Fruit fly (Drosophila melanogaster) whole organism, embryonic: ENCODE results near the gene CG31650.

ENCODE experiments used
- ATbp ChIP-seq: fragments of 200-800 bp; sonication (Bioruptor generic); optimal IDR thresholded peaks from 2 replicates; lab custom pipeline; 2017; ENCODE audit warnings: missing biosample characterization, mild to moderate bottlenecking, missing genetic modification characterization, missing genetic modification reagents
- Bgb ChIP-seq: fragments of 200-800 bp; sonication (Bioruptor generic); IDR thresholded peaks from 2 replicates; pipeline ENCODE4 v1.3.6; 2022; ENCODE audit warnings: missing biosample characterization, missing genetic modification characterization; ENCODE audit not compliant: partially characterized antibody
- CG11695 ChIP-seq: fragments of 200-800 bp; sonication (Bioruptor generic); IDR thresholded peaks from 3 replicates; pipeline ENCODE4 v1.3.6; 2022; ENCODE audit warnings: missing biosample characterization, missing genetic modification characterization
- CG12299 ChIP-seq: fragments of 200-800 bp; sonication (Bioruptor generic); optimal IDR thresholded peaks from 2 replicates; lab custom pipeline; 2018; ENCODE audit warnings: missing biosample characterization, mild to moderate bottlenecking, missing genetic modification characterization
- CG14441 ChIP-seq: fragments of 200-800 bp; sonication (Bioruptor generic); IDR thresholded peaks from 2 replicates; pipeline ENCODE4 v1.3.6; 2022; ENCODE audit warnings: missing biosample characterization, missing genetic modification characterization
- CG1647 ChIP-seq: fragments of 200-800 bp; sonication (Bioruptor generic); optimal IDR thresholded peaks from 3 replicates; lab custom pipeline; 2016; ENCODE audit warnings: missing biosample characterization, missing genetic modification characterization
- CG18011 ChIP-seq: fragments of 200-800 bp; sonication (Bioruptor generic); optimal IDR thresholded peaks from 2 replicates; lab custom pipeline; 2017; ENCODE audit warnings: missing biosample characterization, missing genetic modification characterization, mild to moderate bottlenecking, moderate library complexity, missing genotype
- CG18619 ChIP-seq: fragments of 200-800 bp; sonication (Bioruptor generic); optimal IDR thresholded peaks from 3 replicates; lab custom pipeline; 2017; ENCODE audit warnings: missing biosample characterization, mild to moderate bottlenecking, missing genetic modification characterization
- CG18764 ChIP-seq: fragments of 200-800 bp; sonication (Bioruptor generic); optimal IDR thresholded peaks from 3 replicates; lab custom pipeline; 2016; ENCODE audit warnings: missing biosample characterization, missing genetic modification characterization
- CG2120 ChIP-seq: fragments of 200-800 bp; sonication (Bioruptor generic); optimal IDR thresholded peaks from 3 replicates; lab custom pipeline; 2016; ENCODE audit warnings: missing biosample characterization, missing genetic modification characterization
- CG3281 ChIP-seq: fragments of 200-800 bp; sonication (Bioruptor generic); optimal IDR thresholded peaks from 3 replicates; lab custom pipeline; 2017; ENCODE audit warnings: missing biosample characterization, mild to moderate bottlenecking, missing genetic modification characterization
- CG34224 ChIP-seq: fragments of 200-800 bp; sonication (Bioruptor generic); IDR thresholded peaks from 3 replicates; pipeline ENCODE4 v1.3.6; 2022; ENCODE audit warnings: missing biosample characterization, missing genetic modification characterization; ENCODE audit not compliant: partially characterized antibody
- CG4282 ChIP-seq: fragments of 200-800 bp; sonication (Bioruptor generic); optimal IDR thresholded peaks from 2 replicates; lab custom pipeline; 2016; ENCODE audit warnings: missing biosample characterization, missing genetic modification characterization
- CG4854 ChIP-seq: fragments of 200-800 bp; sonication (Bioruptor generic); optimal IDR thresholded peaks from 2 replicates; lab custom pipeline; 2016; ENCODE audit warnings: missing biosample characterization, missing genetic modification characterization, inconsistent platforms
- CG8089 ChIP-seq: fragments of 200-800 bp; sonication (Bioruptor generic); optimal IDR thresholded peaks from 3 replicates; lab custom pipeline; 2016; ENCODE audit warnings: missing biosample characterization, missing genetic modification characterization
- CG9932 ChIP-seq: fragments of 200-800 bp; sonication (Bioruptor generic); IDR thresholded peaks from 2 replicates; pipeline ENCODE4 v1.3.6; 2022; ENCODE audit warnings: missing biosample characterization, missing genetic modification characterization
- Dfd ChIP-seq, 2 experiments: fragments of >200 bp; optimal IDR thresholded peaks; 2 replicates each; lab custom pipeline; 2017; ENCODE audit warnings: missing biosample characterization in 2 of 2, missing genetic modification characterization in 2 of 2
- Drgx ChIP-seq: fragments of 200-800 bp; sonication (Bioruptor generic); IDR thresholded peaks from 2 replicates; pipeline ENCODE4 v1.3.6; 2022; ENCODE audit warnings: missing biosample characterization, missing genetic modification characterization
- HLHmδ ChIP-seq: fragments of 200-800 bp; sonication (Bioruptor generic); optimal IDR thresholded peaks from 2 replicates; lab custom pipeline; 2018; ENCODE audit warnings: missing biosample characterization, mild to moderate bottlenecking, missing genetic modification characterization, moderate library complexity
- Hmx ChIP-seq: fragments of 200-800 bp; sonication (Bioruptor generic); optimal IDR thresholded peaks from 2 replicates; lab custom pipeline; 2016; ENCODE audit warnings: missing biosample characterization, missing genetic modification characterization
- Hr78 ChIP-seq, 2 experiments: fragments of 200-800 bp in 1 of 2; fragments of >200 bp in 1 of 2; sonication (Bioruptor generic) in 1 of 2; optimal IDR thresholded peaks; 2 replicates each; lab custom pipeline; 2017 to 2019; ENCODE audit warnings: missing biosample characterization in 2 of 2, missing genetic modification characterization in 2 of 2, mild to moderate bottlenecking in 1 of 2, moderate library complexity in 1 of 2
- Kr ChIP-seq: fragments of 200-800 bp; sonication (Bioruptor generic); optimal IDR thresholded peaks from 2 replicates; lab custom pipeline; 2017; ENCODE audit warnings: missing biosample characterization, mild to moderate bottlenecking, missing genetic modification characterization
- Meics ChIP-seq: fragments of 200-800 bp; sonication (Bioruptor generic); optimal IDR thresholded peaks from 2 replicates; lab custom pipeline; 2017; ENCODE audit warnings: missing biosample characterization, mild to moderate bottlenecking, missing genetic modification characterization
- NC2β ChIP-seq: fragments of 200-800 bp; sonication (Bioruptor generic); optimal IDR thresholded peaks from 2 replicates; lab custom pipeline; 2016; ENCODE audit warnings: missing biosample characterization, missing genetic modification characterization
- Pdp1 ChIP-seq, 2 experiments: fragments of 200-800 bp; sonication (Bioruptor generic); optimal IDR thresholded peaks; 3 replicates each; lab custom pipeline; 2016; ENCODE audit warnings: missing biosample characterization in 2 of 2, missing genetic modification characterization in 2 of 2, mild to moderate bottlenecking in 1 of 2, moderate library complexity in 1 of 2
- Rfx ChIP-seq: fragments of 200-800 bp; sonication (Bioruptor generic); IDR thresholded peaks from 2 replicates; pipeline ENCODE4 v1.3.6; 2022; ENCODE audit warnings: missing biosample characterization, missing genetic modification characterization
- Six4 ChIP-seq: fragments of 200-800 bp; sonication (Bioruptor generic); optimal IDR thresholded peaks from 2 replicates; lab custom pipeline; 2016; ENCODE audit warnings: missing biosample characterization, missing genetic modification characterization
- Ssrp ChIP-seq: fragments of 200-800 bp; sonication (Bioruptor generic); optimal IDR thresholded peaks from 2 replicates; lab custom pipeline; 2018; ENCODE audit warnings: missing biosample characterization, mild to moderate bottlenecking, missing genetic modification characterization, moderate library complexity
- Tbp ChIP-seq: fragments of >200 bp; optimal IDR thresholded peaks from 2 replicates; lab custom pipeline; 2018; ENCODE audit warnings: missing biosample characterization, missing genetic modification characterization
- aop ChIP-seq: fragments of 200-800 bp; sonication (Bioruptor generic); IDR thresholded peaks from 2 replicates; pipeline ENCODE4 v1.3.6; 2022; ENCODE audit warnings: missing biosample characterization, missing genetic modification characterization
- ap ChIP-seq: fragments of 200-800 bp; sonication (Bioruptor generic); IDR thresholded peaks from 2 replicates; pipeline ENCODE4 v1.3.6; 2022; ENCODE audit warnings: missing biosample characterization, missing genetic modification characterization
- cwo ChIP-seq: fragments of 200-800 bp; sonication (Bioruptor generic); optimal IDR thresholded peaks from 3 replicates; lab custom pipeline; 2017; ENCODE audit warnings: missing biosample characterization, missing genetic modification characterization, mild to moderate bottlenecking, moderate library complexity, missing genetic modification reagents
- danr ChIP-seq: fragments of 200-800 bp; sonication (Bioruptor generic); IDR thresholded peaks from 2 replicates; pipeline ENCODE4 v1.3.6; 2022; ENCODE audit warnings: missing biosample characterization, missing genetic modification characterization
- grau ChIP-seq: fragments of 200-800 bp; optimal IDR thresholded peaks from 3 replicates; lab custom pipeline; 2019; ENCODE audit warnings: missing biosample characterization, mild to moderate bottlenecking, missing genetic modification characterization, moderate library complexity
- jing ChIP-seq: fragments of 200-800 bp; sonication (Bioruptor generic); optimal IDR thresholded peaks from 2 replicates; lab custom pipeline; 2018; ENCODE audit warnings: missing biosample characterization, mild to moderate bottlenecking, missing genetic modification characterization
- lab ChIP-seq: fragments of 200-800 bp; sonication (Bioruptor generic); optimal IDR thresholded peaks from 3 replicates; lab custom pipeline; 2017; ENCODE audit warnings: missing biosample characterization, missing genetic modification characterization, mild to moderate bottlenecking, moderate library complexity, missing genetic modification reagents
- lmd ChIP-seq: fragments of 200-800 bp; sonication (Bioruptor generic); IDR thresholded peaks from 2 replicates; pipeline ENCODE4 v1.3.6; 2022; ENCODE audit warnings: missing biosample characterization, missing genetic modification characterization
- mld ChIP-seq: fragments of 200-800 bp; sonication (Bioruptor generic); IDR thresholded peaks from 3 replicates; pipeline ENCODE4 v1.3.6; 2022; ENCODE audit warnings: missing biosample characterization, missing genetic modification characterization; ENCODE audit not compliant: partially characterized antibody
- nerfin-1 ChIP-seq: fragments of 200-800 bp; sonication (Bioruptor generic); optimal IDR thresholded peaks from 3 replicates; lab custom pipeline; 2019; ENCODE audit warnings: missing biosample characterization, mild to moderate bottlenecking, missing genetic modification characterization, moderate library complexity
- nom ChIP-seq: fragments of 200-800 bp; sonication (Bioruptor generic); optimal IDR thresholded peaks from 2 replicates; lab custom pipeline; 2017; ENCODE audit warnings: missing biosample characterization, missing genetic modification characterization, mild to moderate bottlenecking, moderate library complexity, missing genetic modification reagents
- pita ChIP-seq: fragments of 200-800 bp; sonication (Bioruptor generic); optimal IDR thresholded peaks from 2 replicates; lab custom pipeline; 2017; ENCODE audit warnings: missing biosample characterization, mild to moderate bottlenecking, missing genetic modification characterization
- ranshi ChIP-seq: fragments of 200-800 bp; sonication (Bioruptor generic); IDR thresholded peaks from 2 replicates; pipeline ENCODE4 v1.3.6; 2022; ENCODE audit warnings: missing biosample characterization, missing genetic modification characterization
- sens ChIP-seq: fragments of 200-800 bp; sonication (Bioruptor generic); peaks from one replicate; lab custom pipeline; 2016; ENCODE audit warnings: missing biosample characterization, missing genetic modification characterization
- unc-4 ChIP-seq: fragments of 200-800 bp; sonication (Bioruptor generic); IDR thresholded peaks from 2 replicates; pipeline ENCODE4 v1.3.6; 2022; ENCODE audit warnings: missing biosample characterization, missing genetic modification characterization; ENCODE audit not compliant: partially characterized antibody

CG31650 gene

DNA sequence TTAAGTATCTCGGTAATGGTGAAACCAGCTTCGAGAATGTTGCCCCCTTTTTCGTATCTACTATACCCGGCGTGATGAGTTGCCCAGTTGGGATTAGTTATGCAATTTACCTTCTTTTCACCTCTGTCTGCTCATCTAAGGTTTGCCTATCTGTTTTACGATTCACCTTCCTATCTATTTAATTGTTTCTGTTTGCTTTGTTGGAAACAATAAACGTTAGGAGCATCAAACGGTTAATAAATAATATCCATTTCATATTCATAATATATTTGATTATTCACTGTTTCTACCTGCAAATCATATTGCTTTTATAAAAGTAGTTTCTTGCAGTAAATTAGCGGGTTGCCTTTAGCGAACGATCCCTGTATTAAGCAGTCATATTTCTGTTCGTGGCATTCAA, 37.3 kb downstream of the CG31650 start (continued):
- TF ChIP-seq Kr (no peak), Rfx (peak; percentile 8; the same call in 1 of the 2 replicates), NC2β (GFP tag; lab: Kevin White, UChicago) (no peak), ATbp (no peak), CG18619 (no peak), CG1647 (GFP tag; lab: Kevin White, UChicago) (no peak), sens (GFP tag; lab: Kevin White, UChicago) (peak; percentile 17), Hmx (GFP tag; lab: Kevin White, UChicago) (no peak), CG12299 (tag; lab: Kevin White, UChicago) (no peak), CG34224 (GFP tag; lab: Robert Waterston, UW) (no peak), Bgb (GFP tag; lab: Robert Waterston, UW) (no peak), CG4854 (no peak), CG18764 (GFP tag; lab: Kevin White, UChicago) (no peak), ap (GFP tag; lab: Robert Waterston, UW) (no peak), CG9932 (GFP tag; lab: Robert Waterston, UW) (peak; percentile 20; the same call in 1 of the 2 replicates), ranshi (GFP tag; lab: Robert Waterston, UW) (no peak), Meics (GFP tag; lab: Kevin White, UChicago) (peak; percentile 7), grau (tag; lab: Kevin White, UChicago) (peak; percentile 65), jing (GFP tag; lab: Kevin White, UChicago) (no peak), aop (GFP tag; lab: Robert Waterston, UW) (no peak), CG3281 (GFP tag; lab: Kevin White, UChicago) (peak; percentile 20), Drgx (GFP tag; lab: Robert Waterston, UW) (0 out of 2 replicates have a peak, but pooled peaks have one; percentile 9), HLHmδ (no peak), Pdp1 (GFP tag; optimal IDR thresholded peaks at IDR 0.05; lab: Kevin White, UChicago) (peak in 1 of 2 experiments; percentile 43), nerfin-1 (tag; lab: Kevin White, UChicago) (no peak), Tbp (GFP tag; lab: Kevin White, UChicago) (no peak), Dfd (GFP tag; optimal IDR thresholded peaks at IDR 0.05; lab: Kevin White, UChicago) (no peak), unc-4 (no peak), Hr78 (GFP tag; optimal IDR thresholded peaks at IDR 0.05; lab: Kevin White, UChicago) (no peak), Ssrp (no peak), danr (GFP tag; lab: Robert Waterston, UW) (no peak), CG14441 (GFP tag; lab: Robert Waterston, UW) (no peak), pita (GFP tag; lab: Kevin White, UChicago) (no peak), lab (GFP tag; lab: Kevin White, UChicago) (peak; percentile 21), mld (GFP tag; lab: Robert Waterston, UW) (no peak), CG2120 (peak; percentile 24), CG11695 (GFP tag; lab: Robert Waterston, UW) (0 out of 3 replicates have a peak, but pooled peaks have one; percentile 18), CG18011 (GFP tag; lab: Kevin White, UChicago) (no peak), Six4 (no peak), lmd (no peak), cwo (GFP tag; lab: Kevin White, UChicago) (peak; percentile 14), nom (GFP tag; lab: Kevin White, UChicago) (no peak), CG4282 (GFP tag; lab: Kevin White, UChicago) (no peak), CG8089 (GFP tag; lab: Kevin White, UChicago) (no peak)
